Fruit fly (Drosophila melanogaster) whole organism, prepupa: Measurements from ENCODE around the gene fz2.

Experiments used
- CG10631 ChIP-seq: fragments of 200-800 bp; sonication (Bioruptor generic); optimal IDR thresholded peaks from 2 replicates; lab custom pipeline; 2016; ENCODE audit warnings: missing biosample characterization, missing genetic modification characterization
- CG11294 ChIP-seq: fragments of 200-800 bp; sonication (Bioruptor generic); IDR thresholded peaks from 2 replicates; pipeline ENCODE4 v1.3.6; 2022; ENCODE audit warnings: missing biosample characterization, missing genetic modification characterization
- CG11902 ChIP-seq: fragments of 200-800 bp; sonication (Bioruptor generic); optimal IDR thresholded peaks from 3 replicates; lab custom pipeline; 2016; ENCODE audit warnings: missing biosample characterization, missing genetic modification characterization
- CG3919 ChIP-seq: fragments of 200-800 bp; sonication (Bioruptor generic); optimal IDR thresholded peaks from 3 replicates; lab custom pipeline; 2016; ENCODE audit warnings: missing biosample characterization, missing genetic modification characterization
- CG4318 ChIP-seq: fragments of 200-800 bp; sonication (Bioruptor generic); optimal IDR thresholded peaks from 3 replicates; lab custom pipeline; 2017; ENCODE audit warnings: missing biosample characterization, mild to moderate bottlenecking, missing genetic modification characterization
- CG6808 ChIP-seq: fragments of 200-800 bp; sonication (Bioruptor generic); optimal IDR thresholded peaks from 3 replicates; lab custom pipeline; 2017; ENCODE audit warnings: missing biosample characterization, missing genetic modification characterization, mild to moderate bottlenecking, moderate library complexity, missing genetic modification reagents
- CG6854 ChIP-seq: fragments of 200-800 bp; sonication (Bioruptor generic); optimal IDR thresholded peaks from 2 replicates; lab custom pipeline; 2017; ENCODE audit warnings: missing biosample characterization, mild to moderate bottlenecking, missing genetic modification characterization
- CG9139 ChIP-seq: fragments of 200-800 bp; sonication (Bioruptor generic); optimal IDR thresholded peaks from 3 replicates; lab custom pipeline; 2017; ENCODE audit warnings: missing biosample characterization, mild to moderate bottlenecking, missing genetic modification characterization
- Gug ChIP-seq: fragments of 200-800 bp; sonication (Bioruptor generic); IDR thresholded peaks from 2 replicates; pipeline ENCODE4 v1.3.6; 2022; ENCODE audit warnings: missing biosample characterization, missing genetic modification characterization
- Hr39 ChIP-seq: fragments of 200-800 bp; sonication (Bioruptor generic); optimal IDR thresholded peaks from 2 replicates; lab custom pipeline; 2016; ENCODE audit warnings: missing biosample characterization, missing genetic modification characterization
- Lpt ChIP-seq: fragments of 200-800 bp; sonication (Bioruptor generic); optimal IDR thresholded peaks from 3 replicates; lab custom pipeline; 2016; ENCODE audit warnings: missing biosample characterization, missing genetic modification characterization
- Sox102F ChIP-seq: fragments of 200-800 bp; sonication (Bioruptor generic); optimal IDR thresholded peaks from 2 replicates; lab custom pipeline; 2016; ENCODE audit warnings: missing biosample characterization, mild to moderate bottlenecking, missing genetic modification characterization
- cyc ChIP-seq: fragments of 200-800 bp; sonication (Bioruptor generic); optimal IDR thresholded peaks from 3 replicates; lab custom pipeline; 2016; ENCODE audit warnings: missing biosample characterization, missing genetic modification characterization
- salr ChIP-seq, 2 experiments: fragments of 200-800 bp; sonication (Bioruptor generic); optimal IDR thresholded peaks; 3 replicates each; lab custom pipeline; 2016 to 2018; ENCODE audit warnings: missing biosample characterization in 2 of 2, missing genetic modification characterization in 2 of 2, mild to moderate bottlenecking in 1 of 2

DNA sequence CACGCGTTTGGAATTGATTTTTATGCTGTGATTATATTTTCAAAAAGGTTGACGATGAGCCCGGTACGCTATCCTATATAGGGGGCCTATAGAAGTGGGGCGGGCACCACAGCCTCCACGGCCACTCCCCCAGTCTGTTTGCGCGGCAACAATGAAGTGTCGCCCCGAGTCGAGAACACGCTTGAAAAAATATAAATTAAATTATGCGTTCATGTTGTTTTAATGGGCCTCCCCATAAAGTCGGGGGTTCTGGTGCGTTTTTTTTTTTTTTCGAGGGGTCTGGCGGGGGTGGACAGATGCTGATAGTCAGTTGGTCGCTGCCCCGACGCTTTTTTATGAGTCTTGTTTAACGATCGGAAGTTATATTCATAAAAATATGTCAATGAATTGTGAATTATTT lies 37.9 kb downstream of the fz2 start:
- no peak for TF ChIP-seq CG9139
- no peak for TF ChIP-seq Hr39
- no peak for TF ChIP-seq CG4318
- TF ChIP-seq Lpt (GFP tag; lab: Kevin White, UChicago): no peak
- no peak for TF ChIP-seq Sox102F (GFP tag; lab: Kevin White, UChicago)
- no peak for TF ChIP-seq CG6854 (GFP tag; lab: Kevin White, UChicago)
- no peak for TF ChIP-seq CG11294 (GFP tag; lab: Robert Waterston, UW)
- TF ChIP-seq CG11902 (GFP tag; lab: Kevin White, UChicago): no peak
- no peak for TF ChIP-seq salr (GFP tag; optimal IDR thresholded peaks at IDR 0.05; lab: Kevin White, UChicago)
- TF ChIP-seq Gug (GFP tag; lab: Robert Waterston, UW): no peak
- no peak for TF ChIP-seq CG6808
- TF ChIP-seq cyc (GFP tag; lab: Kevin White, UChicago): no peak
- TF ChIP-seq CG3919: no peak
- TF ChIP-seq CG10631: no peak
